Fruit fly (Drosophila melanogaster): Measurements from ENCODE around the gene TrxT.

TrxT gene

dm6 chrX:5285835-5286234 lies 25.9 kb downstream of the TrxT start (continued):
- TF ChIP-seq unpg (GFP tag; optimal IDR thresholded peaks at IDR 0.05) (peak; percentile 31), CG9727 (GFP tag; optimal IDR thresholded peaks at IDR 0.05) (peak; percentile 74), sob (GFP tag; IDR thresholded peaks at IDR 0.05) (peak; percentile 69), tx (GFP tag; optimal IDR thresholded peaks at IDR 0.05) (peak; percentile 9), pho (GFP tag; optimal IDR thresholded peaks at IDR 0.05) (peak; percentile 55), CG12219 (GFP tag; optimal IDR thresholded peaks at IDR 0.05) (peak; percentile 9), CG1233 (GFP tag; optimal IDR thresholded peaks at IDR 0.05) (peak; percentile 41), CG2678 (tag; optimal IDR thresholded peaks at IDR 0.05) (peak; percentile 74), eve (GFP tag; optimal IDR thresholded peaks at IDR 0.05) (peak in 1 of 2 experiments; percentile 46), Dref (GFP tag; IDR thresholded peaks at IDR 0.05) (no peak), CG13296 (GFP tag; optimal IDR thresholded peaks at IDR 0.05) (peak; percentile 45), Sox100B (GFP tag; optimal IDR thresholded peaks at IDR 0.05) (peak; percentile 23), Kr (GFP tag; optimal IDR thresholded peaks at IDR 0.05) (no peak), mam (GFP tag; optimal IDR thresholded peaks at IDR 0.05) (peak; percentile 44), B-H2 (GFP tag; optimal IDR thresholded peaks at IDR 0.05) (peak; percentile 2), kah (GFP tag; optimal IDR thresholded peaks at IDR 0.05) (no peak), D (optimal IDR thresholded peaks at IDR 0.05) (no peak), D (GFP tag; optimal IDR thresholded peaks at IDR 0.05) (peak; percentile 27), Hmr (GFP tag; optimal IDR thresholded peaks at IDR 0.05) (peak; percentile 61), fd96Cb (tag; optimal IDR thresholded peaks at IDR 0.05) (peak; percentile 64), CG9817 (tag; optimal IDR thresholded peaks at IDR 0.05) (peak; percentile 41), trem (tag; optimal IDR thresholded peaks at IDR 0.05) (peak; percentile 46), Dbx (GFP tag; IDR thresholded peaks at IDR 0.05) (peak; percentile 57; the same call in 1 of the 3 replicates), Side (GFP tag; optimal IDR thresholded peaks at IDR 0.05) (peak; percentile 6), CG3847 (GFP tag; IDR thresholded peaks at IDR 0.05) (peak; percentile 52; the same call in 1 of the 2 replicates), Lhr (GFP tag; optimal IDR thresholded peaks at IDR 0.05) (no peak), ab (GFP tag; optimal IDR thresholded peaks at IDR 0.05) (no peak), H2.0 (GFP tag; IDR thresholded peaks at IDR 0.05) (0 out of 2 replicates have a peak, but pooled peaks have one; percentile 30), CG15514 (GFP tag; optimal IDR thresholded peaks at IDR 0.05) (peak; percentile 47), CG1647 (GFP tag; optimal IDR thresholded peaks at IDR 0.05) (peak; percentile 30), CG17385 (GFP tag; optimal IDR thresholded peaks at IDR 0.05) (peak; percentile 57), Myb (GFP tag; optimal IDR thresholded peaks at IDR 0.05) (peak; percentile 20), fru (optimal IDR thresholded peaks at IDR 0.05) (no peak), CG17328 (GFP tag; IDR thresholded peaks at IDR 0.05) (peak; percentile 37), br (optimal IDR thresholded peaks at IDR 0.05) (no peak), p53 (GFP tag; optimal IDR thresholded peaks at IDR 0.05) (no peak), Stat92E (GFP tag; optimal IDR thresholded peaks at IDR 0.05) (no peak), CG8281 (tag; optimal IDR thresholded peaks at IDR 0.05) (no peak), chif (GFP tag; optimal IDR thresholded peaks at IDR 0.05) (peak in 1 of 2 experiments; percentile 48), gfzf (GFP tag; optimal IDR thresholded peaks at IDR 0.05) (no peak), tin (GFP tag; optimal IDR thresholded peaks at IDR 0.05) (peak; percentile 48), Poxn (GFP tag; IDR thresholded peaks at IDR 0.05) (no peak), hkb (optimal IDR thresholded peaks at IDR 0.05) (no peak), hkb (GFP tag; IDR thresholded peaks at IDR 0.05) (peak; percentile 72; the same call in 1 of the 2 replicates), CG14710 (tag; optimal IDR thresholded peaks at IDR 0.05) (peak; percentile 49), seq (GFP tag; IDR thresholded peaks at IDR 0.05) (peak; percentile 40; the same call in 1 of the 2 replicates), Gsc (GFP tag; IDR thresholded peaks at IDR 0.05) (no peak), z (GFP tag; IDR thresholded peaks at IDR 0.05) (no peak), CG18262 (tag; optimal IDR thresholded peaks at IDR 0.05) (peak; percentile 21), Spps (tag; optimal IDR thresholded peaks at IDR 0.05) (no peak), CG1603 (tag; optimal IDR thresholded peaks at IDR 0.05) (no peak), Meics (GFP tag; optimal IDR thresholded peaks at IDR 0.05) (peak; percentile 54)

All from whole organism, embryonic.